Fruit fly (Drosophila melanogaster): ENCODE results near the gene CG42699.
A peak's percentile ranks its signal among the peaks of the same experiment; 100 is the strongest.

CG42699 gene

dm6 chrX:5772409-5772808 is 8.1 kb downstream of the CG42699 start:
- no peak for TF ChIP-seq CTCF (optimal IDR thresholded peaks at IDR 0.05)
- no peak for TF ChIP-seq CG8478 (optimal IDR thresholded peaks at IDR 0.05)

DNA sequence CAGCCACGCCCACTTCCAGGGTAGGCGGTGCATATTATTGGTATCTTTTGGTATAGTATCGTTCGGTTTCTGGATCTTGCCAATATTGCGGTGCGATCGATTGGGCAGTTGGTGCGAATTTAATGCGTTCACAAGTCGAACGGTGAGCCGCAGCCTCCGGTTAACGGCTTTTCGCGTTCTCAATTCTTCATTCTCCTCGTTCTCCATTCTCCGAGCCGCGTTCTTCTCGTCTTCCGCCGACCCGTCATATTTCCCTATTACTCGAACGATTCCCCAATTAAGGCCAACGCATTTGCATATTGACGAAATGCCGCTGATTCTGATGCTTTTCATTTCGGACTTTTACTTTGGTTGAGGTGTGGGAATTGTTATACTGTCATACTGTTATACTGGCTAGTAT is 12.2 kb downstream of the CG42699 start, which contains the start of gene CG42264:
Gene CG42264 (minus strand): TSS at position 101 of the 400 bp plus-strand sequence.
- TF ChIP-seq CTCF (optimal IDR thresholded peaks at IDR 0.05), result no peak
- no peak for TF ChIP-seq CG8478 (optimal IDR thresholded peaks at IDR 0.05)

- TF ChIP-seq CTCF (optimal IDR thresholded peaks at IDR 0.05), result no peak
- TF ChIP-seq CG8478 (optimal IDR thresholded peaks at IDR 0.05), result no peak
Measured at dm6 chrX:5781520-5781919, 17.2 kb downstream of the CG42699 start, which contains the start of gene CG3108. Gene CG3108, minus strand, starts transcription at chrX:5781620.

- TF ChIP-seq CG8478 (optimal IDR thresholded peaks at IDR 0.05), result no peak
Measured at dm6 chrX:5783260-5784040, 19.1 kb downstream of the CG42699 start.

DNA sequence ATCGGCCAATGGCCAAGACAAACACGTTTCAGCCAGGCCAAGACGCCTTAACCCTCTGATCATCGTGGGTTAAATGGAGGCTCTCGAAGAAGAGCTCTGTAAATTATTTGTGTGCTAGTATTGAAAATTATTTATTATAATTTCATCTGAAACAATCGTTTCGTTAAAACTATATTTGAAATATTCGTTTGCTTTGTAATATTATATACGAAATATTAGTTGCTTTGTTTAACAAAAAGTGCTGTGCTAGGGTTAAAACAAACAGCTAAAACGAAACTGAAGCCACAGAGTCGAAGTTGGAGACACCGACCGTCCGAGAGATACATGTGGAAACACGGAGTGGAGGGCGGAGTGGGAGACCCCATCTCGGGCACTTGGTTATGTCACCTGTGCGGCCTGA is 22.2 kb downstream of the CG42699 start:
- no peak for TF ChIP-seq CTCF (optimal IDR thresholded peaks at IDR 0.05)
- no peak for TF ChIP-seq CG8478 (optimal IDR thresholded peaks at IDR 0.05)

DNA sequence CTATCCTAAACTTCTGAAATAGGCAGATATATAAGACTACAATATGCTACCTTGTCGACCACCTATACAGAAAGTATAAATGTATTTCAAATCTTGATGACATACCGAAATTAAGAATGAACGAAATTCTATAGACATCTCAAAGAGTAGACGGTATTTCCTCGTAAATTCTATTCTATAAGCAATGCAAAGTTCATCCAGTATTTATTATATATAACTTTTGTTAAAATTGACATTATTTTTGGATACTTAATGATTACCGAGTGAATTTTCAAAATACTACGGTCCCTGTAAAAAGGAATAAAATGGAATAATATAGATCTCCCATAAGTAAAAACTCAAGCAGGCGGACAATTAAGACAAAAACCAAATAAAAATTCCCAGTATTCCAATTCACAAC is 24.8 kb downstream of the CG42699 start, which contains the start of gene CG15767:
Gene CG15767 (plus strand): TSS at position 301 of the 400 bp plus-strand sequence.
- TF ChIP-seq CTCF (optimal IDR thresholded peaks at IDR 0.05), result no peak
- TF ChIP-seq CG8478 (optimal IDR thresholded peaks at IDR 0.05), result no peak

- no peak for TF ChIP-seq CG8478 (optimal IDR thresholded peaks at IDR 0.05)
- TF ChIP-seq CTCF (optimal IDR thresholded peaks at IDR 0.05), result no peak
Measured at dm6 chrX:5791840-5792239, 27.5 kb downstream of the CG42699 start, which contains the start of gene CG12239. Gene CG12239, plus strand, starts transcription at chrX:5792140.

- no peak for TF ChIP-seq CG8478 (optimal IDR thresholded peaks at IDR 0.05)
- TF ChIP-seq CTCF (optimal IDR thresholded peaks at IDR 0.05), result no peak
Measured at dm6 chrX:5800634-5801033, 36.3 kb downstream of the CG42699 start.

DNA sequence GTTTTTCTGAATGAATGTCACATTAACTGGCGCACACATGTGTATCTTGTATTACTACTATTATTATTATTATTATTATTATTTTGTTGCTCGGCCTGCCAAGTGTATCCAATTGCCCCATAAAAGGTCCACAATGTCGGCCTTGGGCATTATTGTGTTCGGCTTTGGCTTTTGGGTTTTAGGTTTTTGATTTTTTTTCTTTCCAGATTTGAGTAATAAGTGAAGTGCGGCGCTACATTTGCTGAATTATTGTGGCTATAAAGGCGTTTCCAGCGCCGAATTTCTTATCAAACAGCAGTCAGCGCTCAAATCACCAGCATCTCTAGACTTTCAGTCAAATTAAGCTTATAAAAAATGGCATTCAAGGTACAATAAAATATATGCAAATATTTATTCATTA is 40.0 kb downstream of the CG42699 start, which contains the start of gene Cpr5C:
Gene Cpr5C (plus strand): TSS at position 301 of the 400 bp plus-strand sequence.
- TF ChIP-seq CG8478 (optimal IDR thresholded peaks at IDR 0.05) (no peak), CTCF (optimal IDR thresholded peaks at IDR 0.05) (no peak)

- TF ChIP-seq CG8478 (optimal IDR thresholded peaks at IDR 0.05) (no peak), CTCF (optimal IDR thresholded peaks at IDR 0.05) (no peak)
Measured at dm6 chrX:5808654-5809053, 44.3 kb downstream of the CG42699 start, which contains the start of gene Prosbeta2R1. Gene Prosbeta2R1, plus strand, starts transcription at chrX:5808954.

- TF ChIP-seq CG8478 (optimal IDR thresholded peaks at IDR 0.05), result no peak
- TF ChIP-seq CTCF (optimal IDR thresholded peaks at IDR 0.05), result no peak
Measured at dm6 chrX:5812877-5813276, 48.5 kb downstream of the CG42699 start, which contains the start of gene CG44329. Gene CG44329, minus strand, starts transcription at chrX:5812977.

dm6 chrX:5815720-5816119 is 51.4 kb downstream of the CG42699 start, which contains the start of gene AgmNAT:
Gene AgmNAT, minus strand, starts transcription at chrX:5815820.
- no peak for TF ChIP-seq CG8478 (optimal IDR thresholded peaks at IDR 0.05)
- no peak for TF ChIP-seq CTCF (optimal IDR thresholded peaks at IDR 0.05)

DNA sequence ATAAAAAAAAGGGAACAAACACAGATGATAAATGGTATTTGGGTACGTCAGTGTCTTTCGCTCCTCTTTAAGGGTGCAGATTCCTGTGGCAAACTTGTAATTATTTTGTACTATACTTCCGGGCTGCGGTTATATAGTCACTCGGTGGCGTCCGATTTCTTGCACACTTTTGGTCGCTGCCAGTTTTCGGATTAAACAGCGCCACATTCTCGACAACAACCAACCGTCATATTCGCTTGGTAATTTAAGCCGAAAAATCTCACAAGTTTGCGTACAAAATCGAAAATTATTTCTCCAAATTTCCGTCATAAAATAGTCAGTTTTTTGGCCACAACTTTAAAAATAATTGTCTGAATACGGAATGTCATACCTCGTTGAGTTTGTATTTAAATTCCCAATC is 52.8 kb downstream of the CG42699 start:
- peak; percentile 65 to 72 for TF ChIP-seq CTCF (optimal IDR thresholded peaks at IDR 0.05)
- no peak for TF ChIP-seq CG8478 (optimal IDR thresholded peaks at IDR 0.05)

- TF ChIP-seq CTCF (optimal IDR thresholded peaks at IDR 0.05) (no peak), CG8478 (optimal IDR thresholded peaks at IDR 0.05) (no peak)
Measured at dm6 chrX:5818428-5818827, 54.1 kb downstream of the CG42699 start, which contains the start of gene CG15765. Gene CG15765, plus strand, starts transcription at chrX:5818559.

dm6 chrX:5819972-5820371 is 55.6 kb downstream of the CG42699 start:
- TF ChIP-seq CTCF (optimal IDR thresholded peaks at IDR 0.05) (no peak), CG8478 (optimal IDR thresholded peaks at IDR 0.05) (no peak)
